Worm (Caenorhabditis elegans) whole organism, L1 larva: ENCODE measurements around the gene dos-2.

Source experiments
- Y116A8C.19 ChIP-seq: sonication (generic microtip); optimal IDR thresholded peaks from 2 replicates; lab custom pipeline; 2016; ENCODE audit warnings: missing compliant biosample characterization, missing genetic modification characterization, borderline replicate concordance
- ceh-82 ChIP-seq, 3 experiments: fragments of 150-350 bp in 1 of 3; sonication (generic microtip) in 2 of 3; optimal IDR thresholded peaks; 2 replicates each; lab custom pipeline; 2014 to 2017; ENCODE audit warnings: missing biosample characterization in 3 of 3, missing genetic modification characterization in 3 of 3
- mdl-1 ChIP-seq, 2 experiments: fragments of 150-350 bp; optimal IDR thresholded peaks; 2 replicates each; lab custom pipeline; 2014 to 2017; ENCODE audit warnings: missing biosample characterization in 2 of 2, missing genetic modification characterization in 2 of 2, inconsistent platforms in 1 of 2
- mep-1 ChIP-seq: fragments of 150-350 bp; optimal IDR thresholded peaks from 2 replicates; lab custom pipeline; 2014; ENCODE audit warnings: missing biosample characterization, missing genetic modification characterization
- nhr-237 ChIP-seq: fragments of 150-350 bp; optimal IDR thresholded peaks from 2 replicates; lab custom pipeline; 2014; ENCODE audit warnings: missing biosample characterization, missing genetic modification characterization

- no peak for TF ChIP-seq mdl-1 (tag; optimal IDR thresholded peaks at IDR 0.05; lab: Kevin White, UChicago)
- no peak for TF ChIP-seq ceh-82 (tag; optimal IDR thresholded peaks at IDR 0.05; lab: Kevin White, UChicago)
- no peak for TF ChIP-seq nhr-237 (tag; lab: Kevin White, UChicago)
- TF ChIP-seq mep-1 (tag; lab: Kevin White, UChicago) = no peak
- TF ChIP-seq Y116A8C.19 = no peak
These were observed 49.4 kb downstream of the dos-2 start, which contains the start of gene K07D4.5 for ce11 chrII:4025462-4025861.
